Fruit fly (Drosophila melanogaster): ENCODE data around the gene Mst36Fa.

Mst36Fa gene

dm6 chr2L:18693877-18694723, 17.3 kb upstream of the Mst36Fa start:
- TF ChIP-seq CTCF (optimal IDR thresholded peaks at IDR 0.05) (no peak), CG8478 (optimal IDR thresholded peaks at IDR 0.05) (no peak)

- no peak for TF ChIP-seq CG8478 (optimal IDR thresholded peaks at IDR 0.05)
- TF ChIP-seq CTCF (optimal IDR thresholded peaks at IDR 0.05), result no peak
These were observed 12.6 kb upstream of the Mst36Fa start, which contains the start of gene CG10336 for dm6 chr2L:18689376-18689775. Gene CG10336, plus strand, starts transcription at chr2L:18689528.

dm6 chr2L:18688646-18689296, 12.0 kb upstream of the Mst36Fa start, which contains the start of gene msl-1:
Gene msl-1, minus strand, starts transcription at chr2L:18688800.
- TF ChIP-seq CTCF (optimal IDR thresholded peaks at IDR 0.05), result peak; percentile 36 to 46
- TF ChIP-seq CG8478 (optimal IDR thresholded peaks at IDR 0.05), result no peak

- TF ChIP-seq CG8478 (optimal IDR thresholded peaks at IDR 0.05), result no peak
- no peak for TF ChIP-seq CTCF (optimal IDR thresholded peaks at IDR 0.05)
These were observed 11.0 kb upstream of the Mst36Fa start for dm6 chr2L:18687827-18688226.

dm6 chr2L:18681903-18682302, 5.1 kb upstream of the Mst36Fa start, which contains the start of gene tos:
Gene tos, minus strand, starts transcription at chr2L:18682075.
- no peak for TF ChIP-seq CG8478 (optimal IDR thresholded peaks at IDR 0.05)
- no peak for TF ChIP-seq CTCF (optimal IDR thresholded peaks at IDR 0.05)

dm6 chr2L:18677910-18678639, 1.3 kb upstream of the Mst36Fa start:
- TF ChIP-seq CG8478 (optimal IDR thresholded peaks at IDR 0.05) (no peak), CTCF (optimal IDR thresholded peaks at IDR 0.05) (no peak)

- no peak for TF ChIP-seq CG8478 (optimal IDR thresholded peaks at IDR 0.05)
- TF ChIP-seq CTCF (optimal IDR thresholded peaks at IDR 0.05), result no peak
These were observed 1.8 kb downstream of the Mst36Fa start, which contains the start of gene Mst36Fb for dm6 chr2L:18674994-18675393. Gene Mst36Fb, minus strand, starts transcription at chr2L:18675094.

- TF ChIP-seq CTCF (optimal IDR thresholded peaks at IDR 0.05), result no peak
- TF ChIP-seq CG8478 (optimal IDR thresholded peaks at IDR 0.05), result no peak
These were observed 3.6 kb downstream of the Mst36Fa start, which contains the start of gene CG43339 for dm6 chr2L:18673185-18673584. Gene CG43339, minus strand, starts transcription at chr2L:18673285.

- TF ChIP-seq CTCF (optimal IDR thresholded peaks at IDR 0.05) (no peak), CG8478 (optimal IDR thresholded peaks at IDR 0.05) (no peak)
These were observed 5.7 kb downstream of the Mst36Fa start, which contains the start of gene CG43338 for dm6 chr2L:18671146-18671545. Gene CG43338, minus strand, starts transcription at chr2L:18671246.

dm6 chr2L:18665952-18666606, 10.7 kb downstream of the Mst36Fa start:
- peak; percentile 93 to 97 for TF ChIP-seq CTCF (optimal IDR thresholded peaks at IDR 0.05)
- no peak for TF ChIP-seq CG8478 (optimal IDR thresholded peaks at IDR 0.05)

dm6 chr2L:18664707-18665550, 11.9 kb downstream of the Mst36Fa start:
- no peak for TF ChIP-seq CG8478 (optimal IDR thresholded peaks at IDR 0.05)
- no peak for TF ChIP-seq CTCF (optimal IDR thresholded peaks at IDR 0.05)

dm6 chr2L:18663395-18663794, 13.4 kb downstream of the Mst36Fa start:
- TF ChIP-seq CG8478 (optimal IDR thresholded peaks at IDR 0.05), result no peak
- no peak for TF ChIP-seq CTCF (optimal IDR thresholded peaks at IDR 0.05)

- TF ChIP-seq CTCF (optimal IDR thresholded peaks at IDR 0.05), result no peak
These were observed 18.7 kb downstream of the Mst36Fa start for dm6 chr2L:18658108-18658507.

Measured in S2 (cell line).